Worm (Caenorhabditis elegans): Measurements from ENCODE around the gene F58A3.3.

- TF ChIP-seq nhr-76 (tag; optimal IDR thresholded peaks at IDR 0.05) = no peak
- TF ChIP-seq set-16 (GFP tag; IDR thresholded peaks at IDR 0.05) = no peak
- no peak for TF ChIP-seq lin-38 (GFP tag; IDR thresholded peaks at IDR 0.05)
- no peak for TF ChIP-seq daf-12 (tag; optimal IDR thresholded peaks at IDR 0.05)
- no peak for TF ChIP-seq aly-2 (tag; optimal IDR thresholded peaks at IDR 0.05)
- no peak for TF ChIP-seq nhr-10 (tag; optimal IDR thresholded peaks at IDR 0.05)
- TF ChIP-seq nhr-237 (tag; optimal IDR thresholded peaks at IDR 0.05) = no peak
- no peak for TF ChIP-seq unc-130 (GFP tag; optimal IDR thresholded peaks at IDR 0.05)
- no peak for TF ChIP-seq ama-1 (optimal IDR thresholded peaks at IDR 0.05)
- TF ChIP-seq unc-62 (GFP tag; optimal IDR thresholded peaks at IDR 0.05 in 1 of 2) = no peak
- no peak for TF ChIP-seq unc-62 (tag; optimal IDR thresholded peaks at IDR 0.05)
- no peak for TF ChIP-seq F49E8.2 (tag; optimal IDR thresholded peaks at IDR 0.05; ENCODE audit: borderline replicate concordance)
Measured at ce11 chrX:10999176-10999575, 13.3 kb upstream of the F58A3.3 start, which contains the start of gene F59F3.6.
